Fruit fly (Drosophila melanogaster): ENCODE data around the gene CG11854.
A peak's percentile ranks its signal among the peaks of the same experiment; 100 is the strongest.

Gene CG11854

dm6 chr3R:25265589-25266201, 23.9 kb downstream of the CG11854 start, which contains the start of the genes GlnRS and RIOK2 (continued):
- TF ChIP-seq CG7357 (GFP tag; IDR thresholded peaks at IDR 0.05) (peak; percentile 99), CG16813 (GFP tag; IDR thresholded peaks at IDR 0.05; ENCODE audit: partially characterized antibody) (peak; percentile 94), CG9932 (GFP tag; IDR thresholded peaks at IDR 0.05) (peak; percentile 49; the same call in 1 of the 2 replicates), CG10267 (tag; optimal IDR thresholded peaks at IDR 0.05) (peak; percentile 62), esg (GFP tag; conservative IDR thresholded peaks at IDR 0.05) (no peak), vnd (GFP tag; IDR thresholded peaks at IDR 0.05; ENCODE audit: partially characterized antibody) (peak; percentile 92), dpn (GFP tag; optimal IDR thresholded peaks at IDR 0.05) (peak in 1 of 2 experiments; percentile 18), Hsf (GFP tag; optimal IDR thresholded peaks at IDR 0.05) (peak; percentile 35), CG4617 (GFP tag; optimal IDR thresholded peaks at IDR 0.05; ENCODE audit: borderline replicate concordance) (peak; percentile 94), CG16779 (GFP tag; IDR thresholded peaks at IDR 0.05) (no peak), cwo (GFP tag; optimal IDR thresholded peaks at IDR 0.05) (peak; percentile 96), sob (GFP tag; IDR thresholded peaks at IDR 0.05) (0 out of 2 replicates have a peak, but pooled peaks have one; percentile 49), Blimp-1 (GFP tag; optimal IDR thresholded peaks at IDR 0.05) (no peak), CG16863 (GFP tag; optimal IDR thresholded peaks at IDR 0.05) (no peak), Xbp1 (GFP tag; optimal IDR thresholded peaks at IDR 0.05) (peak; percentile 20), Nf-YB (GFP tag; optimal IDR thresholded peaks at IDR 0.05) (no peak), MESR4 (GFP tag; optimal IDR thresholded peaks at IDR 0.05) (peak; percentile 95), slbo (GFP tag; IDR thresholded peaks at IDR 0.05) (peak; percentile 43; the same call in 1 of the 2 replicates), CG6254 (GFP tag; optimal IDR thresholded peaks at IDR 0.05) (no peak), CG33213 (GFP tag; optimal IDR thresholded peaks at IDR 0.05) (peak; percentile 54), Six4 (GFP tag; optimal IDR thresholded peaks at IDR 0.05) (no peak), CG9727 (GFP tag; optimal IDR thresholded peaks at IDR 0.05) (peak; percentile 0), CG13287 (GFP tag; IDR thresholded peaks at IDR 0.05; ENCODE audit: partially characterized antibody) (peak; percentile 99), corto (GFP tag; optimal IDR thresholded peaks at IDR 0.05) (no peak)

- TF ChIP-seq Ets65A (GFP tag) (peak; percentile 92), run (tag; optimal IDR thresholded peaks at IDR 0.05) (no peak), E2f1 (GFP tag; IDR thresholded peaks at IDR 0.05) (no peak)
These were observed 24.9 kb downstream of the CG11854 start for dm6 chr3R:25266751-25267150.

dm6 chr3R:25269909-25270308, 28.1 kb downstream of the CG11854 start, which contains the start of the genes CG11889 and CG11891:
TSS of gene CG11889 (plus strand) at chr3R:25270209.
TSS of gene CG11891 (plus strand) at chr3R:25270209.
- TF ChIP-seq Rx (GFP tag; IDR thresholded peaks at IDR 0.05), result no peak
- peak; percentile 12 for TF ChIP-seq Med (GFP tag)

dm6 chr3R:25273537-25273936, 31.7 kb downstream of the CG11854 start, which contains the start of gene CG11878:
TSS of gene CG11878 (plus strand) at chr3R:25273837.
- no peak for TF ChIP-seq YL-1 (GFP tag; optimal IDR thresholded peaks at IDR 0.05)
- no peak for TF ChIP-seq Elba2 (GFP tag; optimal IDR thresholded peaks at IDR 0.05)
- no peak for TF ChIP-seq dan (GFP tag; IDR thresholded peaks at IDR 0.05)
- TF ChIP-seq org-1 (GFP tag; optimal IDR thresholded peaks at IDR 0.05), result no peak
- TF ChIP-seq CG6175 (GFP tag; IDR thresholded peaks at IDR 0.05), result no peak
- TF ChIP-seq Dref (GFP tag; IDR thresholded peaks at IDR 0.05), result no peak
- TF ChIP-seq chinmo (GFP tag; IDR thresholded peaks at IDR 0.05; ENCODE audit: partially characterized antibody), result no peak
- TF ChIP-seq Six4 (GFP tag; optimal IDR thresholded peaks at IDR 0.05), result no peak
- TF ChIP-seq nau (GFP tag; optimal IDR thresholded peaks at IDR 0.05), result no peak
- TF ChIP-seq zf30C (GFP tag; optimal IDR thresholded peaks at IDR 0.05), result no peak
- no peak for TF ChIP-seq B-H2 (GFP tag; optimal IDR thresholded peaks at IDR 0.05)
